Worm (Caenorhabditis elegans) whole organism, mixed stage, embryonic: Measurements from ENCODE around the gene math-15.

ENCODE experiments used
- M03D4.4 ChIP-seq: sonication (generic microtip); optimal IDR thresholded peaks from 2 replicates; lab custom pipeline; 2017; ENCODE audit warnings: mild to moderate bottlenecking, missing genetic modification characterization, missing compliant biosample characterization
- bed-3 ChIP-seq: fragments of 200-800 bp; sonication (Bioruptor generic); optimal IDR thresholded peaks from 3 replicates; lab custom pipeline; 2018; ENCODE audit warnings: mild to moderate bottlenecking, missing genetic modification characterization, moderate library complexity, missing compliant biosample characterization
- blmp-1 ChIP-seq: fragments of 150-350 bp; optimal IDR thresholded peaks from 2 replicates; lab custom pipeline; 2014; ENCODE audit warnings: missing biosample characterization, missing genetic modification characterization
- ceh-39 ChIP-seq: fragments of 150-350 bp; optimal IDR thresholded peaks from 2 replicates; lab custom pipeline; 2014; ENCODE audit warnings: missing biosample characterization, missing genetic modification characterization
- ceh-43 ChIP-seq: fragments of 200-800 bp; sonication (Bioruptor generic); optimal IDR thresholded peaks from 2 replicates; lab custom pipeline; 2018; ENCODE audit warnings: mild to moderate bottlenecking, missing genetic modification characterization, moderate library complexity, missing compliant biosample characterization
- ceh-83 ChIP-seq: fragments of 200-800 bp; sonication (Bioruptor generic); optimal IDR thresholded peaks from 2 replicates; lab custom pipeline; 2018; ENCODE audit warnings: mild to moderate bottlenecking, missing genetic modification characterization, missing compliant biosample characterization
- ces-1 ChIP-seq: fragments of 150-350 bp; optimal IDR thresholded peaks from 2 replicates; lab custom pipeline; 2014; ENCODE audit warnings: missing biosample characterization, missing genetic modification reagents, missing genetic modification characterization
- cnd-1 ChIP-seq: fragments of 200-800 bp; sonication (Bioruptor generic); optimal IDR thresholded peaks from 2 replicates; lab custom pipeline; 2018; ENCODE audit warnings: mild to moderate bottlenecking, missing genetic modification characterization, missing compliant biosample characterization
- elt-1 ChIP-seq: sonication (generic microtip); optimal IDR thresholded peaks from 2 replicates; lab custom pipeline; 2017; ENCODE audit warnings: missing genetic modification characterization, mild to moderate bottlenecking, missing compliant biosample characterization, antibody characterized with exemption, moderate library complexity, borderline replicate concordance; ENCODE audit not compliant: insufficient read depth
- elt-3 ChIP-seq: fragments of 150-350 bp; optimal IDR thresholded peaks from 2 replicates; lab custom pipeline; 2014; ENCODE audit warnings: missing biosample characterization, missing genetic modification characterization
- flh-1 ChIP-seq: fragments of 200-800 bp; sonication (Bioruptor generic); optimal IDR thresholded peaks from 2 replicates; lab custom pipeline; 2018; ENCODE audit warnings: mild to moderate bottlenecking, missing genetic modification characterization, moderate library complexity, missing compliant biosample characterization
- ham-2 ChIP-seq: fragments of 200-800 bp; sonication (Bioruptor generic); optimal IDR thresholded peaks from 2 replicates; lab custom pipeline; 2018; ENCODE audit warnings: mild to moderate bottlenecking, missing genetic modification characterization, missing compliant biosample characterization
- hlh-1 ChIP-seq: fragments of 150-350 bp; optimal IDR thresholded peaks from 2 replicates; lab custom pipeline; 2014; ENCODE audit warnings: missing biosample characterization, missing genetic modification reagents, missing genetic modification characterization
- lin-13 ChIP-seq: fragments of 150-350 bp; optimal IDR thresholded peaks from 2 replicates; lab custom pipeline; 2014; ENCODE audit warnings: missing biosample characterization, missing genetic modification characterization
- lin-32 ChIP-seq: fragments of 200-800 bp; sonication (Bioruptor generic); optimal IDR thresholded peaks from 2 replicates; lab custom pipeline; 2018; ENCODE audit warnings: mild to moderate bottlenecking, missing genetic modification characterization, missing compliant biosample characterization
- lsy-2 ChIP-seq: fragments of 150-350 bp; optimal IDR thresholded peaks from 2 replicates; lab custom pipeline; 2014; ENCODE audit warnings: missing biosample characterization, missing genetic modification characterization
- mab-5 ChIP-seq: fragments of 150-350 bp; optimal IDR thresholded peaks from 2 replicates; lab custom pipeline; 2014; ENCODE audit warnings: missing biosample characterization, missing genetic modification characterization
- mep-1 ChIP-seq: fragments of 150-350 bp; optimal IDR thresholded peaks from 2 replicates; lab custom pipeline; 2017; ENCODE audit warnings: missing biosample characterization, missing genetic modification reagents, missing genetic modification characterization, inconsistent platforms
- mls-2 ChIP-seq: sonication (generic microtip); optimal IDR thresholded peaks from 2 replicates; lab custom pipeline; 2016; ENCODE audit warnings: mild to moderate bottlenecking, missing genetic modification characterization, moderate library complexity, missing compliant biosample characterization
- nhr-12 ChIP-seq: fragments of 150-350 bp; optimal IDR thresholded peaks from 2 replicates; lab custom pipeline; 2014; ENCODE audit warnings: missing biosample characterization, missing genetic modification characterization
- nhr-2 ChIP-seq: fragments of 150-350 bp; optimal IDR thresholded peaks from 2 replicates; lab custom pipeline; 2014; ENCODE audit warnings: missing biosample characterization, missing genetic modification characterization
- nhr-237 ChIP-seq: fragments of 150-350 bp; optimal IDR thresholded peaks from 2 replicates; lab custom pipeline; 2014; ENCODE audit warnings: missing biosample characterization, missing genetic modification characterization
- nhr-28 ChIP-seq: fragments of 150-350 bp; optimal IDR thresholded peaks from 2 replicates; lab custom pipeline; 2014; ENCODE audit warnings: missing biosample characterization, missing genetic modification characterization
- nhr-76 ChIP-seq: sonication (generic microtip); optimal IDR thresholded peaks from 2 replicates; lab custom pipeline; 2017; ENCODE audit warnings: missing biosample characterization, missing genetic modification characterization
- pha-4 ChIP-seq: fragments of 150-350 bp; optimal IDR thresholded peaks from 2 replicates; lab custom pipeline; 2018; ENCODE audit warnings: missing biosample characterization, missing genetic modification reagents, missing genetic modification characterization
- sem-2 ChIP-seq: fragments of 200-800 bp; sonication (Bioruptor generic); optimal IDR thresholded peaks from 2 replicates; lab custom pipeline; 2018; ENCODE audit warnings: mild to moderate bottlenecking, missing genetic modification characterization, missing compliant biosample characterization
- snpc-4 ChIP-seq: fragments of 150-350 bp; optimal IDR thresholded peaks from 2 replicates; lab custom pipeline; 2014; ENCODE audit warnings: missing biosample characterization, missing genetic modification characterization
- sptf-1 ChIP-seq: sonication (generic microtip); optimal IDR thresholded peaks from 2 replicates; lab custom pipeline; 2017; ENCODE audit warnings: mild to moderate bottlenecking, missing genetic modification characterization, moderate library complexity, missing compliant biosample characterization
- tbx-8 ChIP-seq: fragments of 200-800 bp; sonication (Bioruptor generic); optimal IDR thresholded peaks from 2 replicates; lab custom pipeline; 2018; ENCODE audit warnings: mild to moderate bottlenecking, missing genetic modification characterization, moderate library complexity, missing compliant biosample characterization
- unc-120 ChIP-seq: sonication (generic microtip); optimal IDR thresholded peaks from 2 replicates; lab custom pipeline; 2017; ENCODE audit warnings: missing genetic modification characterization, missing compliant biosample characterization; ENCODE audit not compliant: poor library complexity, severe bottlenecking
- unc-39 ChIP-seq: fragments of 150-350 bp; optimal IDR thresholded peaks from 2 replicates; lab custom pipeline; 2014; ENCODE audit warnings: missing biosample characterization, missing genetic modification characterization
- unc-62 ChIP-seq: fragments of 150-350 bp; optimal IDR thresholded peaks from 2 replicates; lab custom pipeline; 2014; ENCODE audit warnings: missing biosample characterization, missing genetic modification reagents, missing genetic modification characterization

The math-15 gene

ce11 chrII:1830182-1830682 lies 35.9 kb upstream of the math-15 start, which contains the start of gene math-40:
TSS of gene math-40 (plus strand) at chrII:1830632.
- TF ChIP-seq ham-2 (GFP tag; lab: Kevin White, UChicago) (no peak), ceh-39 (tag; lab: Kevin White, UChicago) (no peak), mls-2 (no peak), hlh-1 (no peak), nhr-76 (tag; lab: Kevin White, UChicago) (no peak), unc-62 (no peak), sem-2 (no peak), blmp-1 (no peak), M03D4.4 (tag; lab: Kevin White, UChicago) (no peak), pha-4 (tag; lab: Kevin White, UChicago) (no peak), flh-1 (GFP tag; lab: Kevin White, UChicago) (no peak), mab-5 (tag; lab: Kevin White, UChicago) (no peak), ceh-83 (GFP tag; lab: Kevin White, UChicago) (no peak), elt-3 (tag; lab: Kevin White, UChicago) (no peak), snpc-4 (tag; lab: Kevin White, UChicago) (no peak), lin-13 (tag; lab: Kevin White, UChicago) (no peak), lin-32 (GFP tag; lab: Kevin White, UChicago) (no peak), ceh-43 (GFP tag; lab: Kevin White, UChicago) (no peak), sptf-1 (tag; lab: Kevin White, UChicago) (no peak), nhr-28 (tag; lab: Kevin White, UChicago) (no peak)

DNA sequence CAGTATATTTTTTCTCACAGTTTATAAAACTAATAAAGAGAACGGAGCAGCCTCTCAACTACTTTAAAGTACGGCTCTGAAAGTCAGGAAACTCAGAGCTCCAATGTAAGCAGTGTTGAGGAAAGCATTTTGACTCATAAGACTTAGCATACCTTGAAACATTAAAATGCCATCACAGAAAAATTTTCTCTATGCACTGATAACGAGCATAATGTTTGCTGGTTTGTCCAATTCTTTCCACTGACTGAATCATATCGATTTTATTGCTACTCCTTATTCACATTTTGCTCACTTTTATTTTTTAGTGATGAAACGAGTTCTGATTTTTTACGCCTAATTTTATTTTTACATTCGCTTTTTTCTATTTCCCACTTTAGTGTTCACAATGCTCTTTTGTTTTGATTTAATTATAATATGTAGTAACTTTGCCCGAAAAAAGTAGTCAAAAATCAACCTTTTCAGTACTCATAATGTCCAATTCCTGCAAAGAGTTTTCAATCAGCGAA lies 34.2 kb upstream of the math-15 start, which contains the start of gene math-39:
Gene math-39 (plus strand): TSS at position 456 of the 506 bp plus-strand sequence.
- TF ChIP-seq mls-2 (no peak), ces-1 (GFP tag; lab: Kevin White, UChicago) (no peak), mep-1 (tag; lab: Kevin White, UChicago) (no peak), nhr-28 (tag; lab: Kevin White, UChicago) (no peak), nhr-237 (no peak), unc-120 (no peak), lsy-2 (tag; lab: Kevin White, UChicago) (no peak), hlh-1 (no peak), snpc-4 (tag; lab: Kevin White, UChicago) (no peak), tbx-8 (no peak), pha-4 (tag; lab: Kevin White, UChicago) (no peak), nhr-12 (no peak), ceh-39 (tag; lab: Kevin White, UChicago) (no peak)

DNA sequence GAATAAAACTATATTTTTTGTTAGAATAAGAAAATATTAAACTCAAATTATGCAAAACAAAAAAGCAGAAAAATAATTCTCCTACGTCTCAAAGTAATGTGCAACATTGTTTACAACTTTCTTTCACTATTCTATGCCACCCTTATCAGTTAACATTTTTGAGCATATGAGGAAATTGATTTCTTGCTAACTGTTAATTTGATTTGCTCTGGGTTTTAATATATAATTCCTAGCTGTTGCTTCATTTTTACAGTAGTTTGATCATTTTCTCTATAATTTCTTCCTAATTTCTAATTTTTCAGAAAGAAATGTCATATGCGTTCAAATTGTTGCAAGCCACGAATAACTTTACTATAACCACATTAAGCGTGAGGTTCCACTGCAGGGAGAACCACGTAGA lies 30.0 kb upstream of the math-15 start, which contains the start of gene T08E11.1:
Gene T08E11.1 (plus strand): TSS at position 301 of the 400 bp plus-strand sequence.
- TF ChIP-seq ceh-43 (GFP tag; lab: Kevin White, UChicago) (no peak), bed-3 (no peak), nhr-12 (no peak), lin-13 (tag; lab: Kevin White, UChicago) (no peak), sptf-1 (tag; lab: Kevin White, UChicago) (no peak), elt-1 (tag; lab: Kevin White, UChicago) (no peak), tbx-8 (no peak), flh-1 (GFP tag; lab: Kevin White, UChicago) (no peak), unc-62 (no peak), blmp-1 (no peak), nhr-237 (no peak)

DNA sequence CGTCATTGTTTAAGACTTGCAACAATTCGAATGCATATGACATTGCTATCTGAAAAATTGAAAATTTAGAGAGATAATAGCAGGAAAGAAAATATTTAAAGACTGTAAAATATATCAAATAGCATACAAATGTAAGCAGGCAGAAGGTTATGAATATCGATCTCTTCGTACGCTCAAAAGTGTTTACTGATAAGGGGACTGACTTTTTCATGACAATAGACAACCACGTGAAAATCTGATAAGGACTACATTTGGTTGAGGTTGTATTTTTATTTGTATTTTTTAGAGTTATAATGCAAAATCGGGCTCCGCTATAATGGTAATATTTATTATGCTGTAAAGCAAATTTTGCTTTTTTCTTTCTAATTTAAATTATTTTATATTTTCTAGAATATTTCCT lies 23.3 kb upstream of the math-15 start, which contains the start of the genes C52E2.5 and C52E2.4:
Gene C52E2.5 (minus strand): TSS at position 43 of the 400 bp plus-strand sequence.
Gene C52E2.4 (plus strand): TSS at position 252 of the 400 bp plus-strand sequence.
- no peak for TF ChIP-seq elt-1 (tag; lab: Kevin White, UChicago)
- TF ChIP-seq M03D4.4 (tag; lab: Kevin White, UChicago) = no peak
- TF ChIP-seq nhr-2 (tag; lab: Kevin White, UChicago) = no peak
- no peak for TF ChIP-seq lin-32 (GFP tag; lab: Kevin White, UChicago)
- no peak for TF ChIP-seq pha-4 (tag; lab: Kevin White, UChicago)
- TF ChIP-seq ceh-83 (GFP tag; lab: Kevin White, UChicago) = no peak
- no peak for TF ChIP-seq nhr-28 (tag; lab: Kevin White, UChicago)
- no peak for TF ChIP-seq ham-2 (GFP tag; lab: Kevin White, UChicago)
- no peak for TF ChIP-seq ces-1 (GFP tag; lab: Kevin White, UChicago)
- no peak for TF ChIP-seq cnd-1
- no peak for TF ChIP-seq unc-62
- TF ChIP-seq blmp-1 = no peak
- TF ChIP-seq unc-39 (tag; lab: Kevin White, UChicago) = no peak
- no peak for TF ChIP-seq nhr-12
- no peak for TF ChIP-seq lin-13 (tag; lab: Kevin White, UChicago)
- no peak for TF ChIP-seq mls-2
- no peak for TF ChIP-seq elt-3 (tag; lab: Kevin White, UChicago)
- no peak for TF ChIP-seq hlh-1
- TF ChIP-seq ceh-43 (GFP tag; lab: Kevin White, UChicago) = no peak
- TF ChIP-seq tbx-8 = no peak
